Worm (Caenorhabditis elegans) whole organism, midembryonic: ENCODE data around the gene ace-4.
A peak's percentile ranks its signal among the peaks of the same experiment; 100 is the strongest.

Experiments
- T22C8.4 ChIP-seq: fragments of 200-800 bp; sonication (Bioruptor generic); IDR thresholded peaks from 2 replicates; pipeline ENCODE4 v1.3.6; 2022; ENCODE audit warnings: missing genetic modification characterization, missing compliant biosample characterization
- flt-1 ChIP-seq: fragments of 200-800 bp; sonication (Bioruptor generic); IDR thresholded peaks from 2 replicates; pipeline ENCODE4 v1.3.6; 2022; ENCODE audit warnings: missing genetic modification characterization, missing compliant biosample characterization
- klf-2 ChIP-seq: fragments of 200-800 bp; sonication (Bioruptor generic); conservative IDR thresholded peaks from 2 replicates; pipeline ENCODE4 v1.3.6; 2022; ENCODE audit warnings: missing genetic modification reagents, missing genetic modification characterization, missing compliant biosample characterization
- ztf-29 ChIP-seq: fragments of 200-800 bp; sonication (Bioruptor generic); IDR thresholded peaks from 2 replicates; pipeline ENCODE4 v1.3.6; 2022; ENCODE audit warnings: missing genetic modification reagents, missing genetic modification characterization, missing compliant biosample characterization

- TF ChIP-seq T22C8.4 (no peak), flt-1 (GFP tag; lab: Robert Waterston, UW) (0 out of 2 replicates have a peak, but pooled peaks have one; percentile 43), klf-2 (GFP tag; lab: Robert Waterston, UW) (no peak), ztf-29 (GFP tag; lab: Robert Waterston, UW) (no peak)
Observed at ce11 chrII:14206211-14206610, 8.4 kb downstream of the ace-4 start.
